Worm (Caenorhabditis elegans) whole organism, L4 larva: ENCODE results near the gene eif-3.L.

Experiments
- F26F4.8 ChIP-seq: fragments of 200-800 bp; sonication (Bioruptor generic); conservative IDR thresholded peaks from 2 replicates; pipeline ENCODE4 v1.3.6; 2022; ENCODE audit warnings: missing genetic modification characterization, missing compliant biosample characterization
- F37D6.2 ChIP-seq: sonication (generic microtip); optimal IDR thresholded peaks from 2 replicates; lab custom pipeline; 2016; ENCODE audit warnings: mild to moderate bottlenecking, missing genetic modification characterization, missing compliant biosample characterization
- F49E8.2 ChIP-seq: sonication (generic microtip); optimal IDR thresholded peaks from 2 replicates; lab custom pipeline; 2016; ENCODE audit warnings: missing compliant biosample characterization, mild to moderate bottlenecking, missing genetic modification characterization, borderline replicate concordance
- Y75B8A.6 ChIP-seq: fragments of 200-800 bp; sonication (Bioruptor generic); IDR thresholded peaks from 2 replicates; pipeline ENCODE4 v1.3.6; 2022; ENCODE audit warnings: missing genetic modification reagents, missing genetic modification characterization, missing compliant biosample characterization
- ZK546.5 ChIP-seq, 2 experiments: sonication (generic microtip); optimal IDR thresholded peaks; 2 replicates each; lab custom pipeline; 2017; ENCODE audit warnings: missing biosample characterization in 2 of 2, missing genetic modification characterization in 2 of 2
- aly-2 ChIP-seq: sonication (generic microtip); optimal IDR thresholded peaks from 2 replicates; lab custom pipeline; 2018; ENCODE audit warnings: missing biosample characterization, missing genetic modification characterization
- ama-1 ChIP-seq: fragments of 150-350 bp; optimal IDR thresholded peaks from 2 replicates; lab custom pipeline; 2014; ENCODE audit warnings: inconsistent platforms, mixed read lengths
- attf-4 ChIP-seq: sonication (generic microtip); optimal IDR thresholded peaks from 3 replicates; lab custom pipeline; 2017; ENCODE audit warnings: missing biosample characterization, missing genetic modification characterization
- ceh-44 ChIP-seq: fragments of 200-800 bp; sonication (Bioruptor generic); IDR thresholded peaks from 2 replicates; pipeline ENCODE4 v1.3.6; 2022; ENCODE audit warnings: missing genetic modification reagents, missing genetic modification characterization, missing compliant biosample characterization
- ctbp-1 ChIP-seq: fragments of 200-800 bp; sonication (Bioruptor generic); IDR thresholded peaks from 2 replicates; pipeline ENCODE4 v1.3.6; 2022; ENCODE audit warnings: missing genetic modification reagents, missing genetic modification characterization, missing compliant biosample characterization
- daf-8 ChIP-seq: fragments of 200-800 bp; sonication (Bioruptor generic); IDR thresholded peaks from 2 replicates; pipeline ENCODE4 v1.3.6; 2022; ENCODE audit warnings: missing genetic modification characterization, missing compliant biosample characterization
- dmd-6 ChIP-seq: fragments of 200-800 bp; sonication (Bioruptor generic); IDR thresholded peaks from 2 replicates; pipeline ENCODE4 v1.3.6; 2022; ENCODE audit warnings: missing genetic modification reagents, missing genetic modification characterization, missing compliant biosample characterization
- dmd-8 ChIP-seq: fragments of 200-800 bp; sonication (Bioruptor generic); IDR thresholded peaks from 2 replicates; pipeline ENCODE4 v1.3.6; 2022; ENCODE audit warnings: missing genetic modification characterization, missing compliant biosample characterization
- dpl-1 ChIP-seq: fragments of 150-350 bp; optimal IDR thresholded peaks from 2 replicates; lab custom pipeline; 2014; ENCODE audit warnings: missing biosample characterization, missing genetic modification reagents, missing genetic modification characterization
- dve-1 ChIP-seq: sonication (generic microtip); optimal IDR thresholded peaks from 2 replicates; lab custom pipeline; 2017; ENCODE audit warnings: antibody characterized with exemption, mild to moderate bottlenecking, missing genetic modification characterization, missing compliant biosample characterization; ENCODE audit not compliant: insufficient read depth
- egl-43 ChIP-seq: fragments of 200-800 bp; sonication (Bioruptor generic); IDR thresholded peaks from 2 replicates; pipeline ENCODE4 v1.3.6; 2022; ENCODE audit warnings: missing genetic modification reagents, missing genetic modification characterization, missing compliant biosample characterization
- fkh-10 ChIP-seq: fragments of 150-350 bp; optimal IDR thresholded peaks from 2 replicates; lab custom pipeline; 2014; ENCODE audit warnings: missing biosample characterization, missing genetic modification reagents, missing genetic modification characterization
- hlh-11 ChIP-seq: fragments of 200-800 bp; sonication (Bioruptor generic); optimal IDR thresholded peaks from 2 replicates; lab custom pipeline; 2018; ENCODE audit warnings: mild to moderate bottlenecking, missing genetic modification characterization, missing compliant biosample characterization
- hlh-30 ChIP-seq: sonication (generic microtip); optimal IDR thresholded peaks from 2 replicates; lab custom pipeline; 2017; ENCODE audit warnings: antibody characterized with exemption, mild to moderate bottlenecking, missing genetic modification characterization, missing compliant biosample characterization; ENCODE audit not compliant: insufficient read depth
- lim-7 ChIP-seq: fragments of 200-800 bp; sonication (Bioruptor generic); IDR thresholded peaks from 2 replicates; pipeline ENCODE4 v1.3.6; 2022; ENCODE audit warnings: missing genetic modification characterization, missing compliant biosample characterization
- lin-1 ChIP-seq: fragments of 200-800 bp; sonication (Bioruptor generic); IDR thresholded peaks from 2 replicates; pipeline ENCODE4 v1.3.6; 2022; ENCODE audit warnings: missing genetic modification reagents, missing genetic modification characterization, missing compliant biosample characterization
- lin-13 ChIP-seq: fragments of 150-350 bp; optimal IDR thresholded peaks from 2 replicates; lab custom pipeline; 2014; ENCODE audit warnings: missing biosample characterization, missing genetic modification reagents, missing genetic modification characterization
- lin-15B ChIP-seq: fragments of 150-350 bp; sonication (generic microtip); optimal IDR thresholded peaks from 3 replicates; lab custom pipeline; 2014; ENCODE audit warnings: missing biosample characterization, missing genetic modification characterization
- lin-39 ChIP-seq: fragments of 150-350 bp; optimal IDR thresholded peaks from 2 replicates; lab custom pipeline; 2014; ENCODE audit warnings: missing biosample characterization, missing genetic modification reagents, missing genetic modification characterization
- lir-3 ChIP-seq: sonication (generic microtip); optimal IDR thresholded peaks from 2 replicates; lab custom pipeline; 2016; ENCODE audit warnings: mild to moderate bottlenecking, missing genetic modification characterization, missing compliant biosample characterization
- lsy-2 ChIP-seq, 2 experiments: fragments of 150-350 bp in 1 of 2; sonication (generic microtip) in 1 of 2; optimal IDR thresholded peaks; 2 replicates each; lab custom pipeline; 2014 to 2017; ENCODE audit warnings: missing biosample characterization in 2 of 2, missing genetic modification characterization in 2 of 2
- mdl-1 ChIP-seq, 2 experiments: fragments of 150-350 bp in 1 of 2; sonication (generic microtip) in 1 of 2; optimal IDR thresholded peaks; 2 replicates each; lab custom pipeline; 2014 to 2017; ENCODE audit warnings: missing biosample characterization in 2 of 2, missing genetic modification characterization in 2 of 2
- mep-1 ChIP-seq: fragments of 150-350 bp; sonication (generic microtip); optimal IDR thresholded peaks from 3 replicates; lab custom pipeline; 2014; ENCODE audit warnings: missing biosample characterization, missing genetic modification characterization
- mes-2 ChIP-seq: sonication (generic microtip); optimal IDR thresholded peaks from 2 replicates; lab custom pipeline; 2016; ENCODE audit warnings: missing genotype, mild to moderate bottlenecking, missing genetic modification characterization, missing compliant biosample characterization; ENCODE audit not compliant: poor library complexity, severe bottlenecking
- nhr-102 ChIP-seq: sonication (generic microtip); optimal IDR thresholded peaks from 2 replicates; lab custom pipeline; 2016; ENCODE audit warnings: mild to moderate bottlenecking, missing genetic modification characterization, moderate library complexity, missing compliant biosample characterization
- nhr-11 ChIP-seq: fragments of 150-350 bp; optimal IDR thresholded peaks from 2 replicates; lab custom pipeline; 2014; ENCODE audit warnings: missing biosample characterization, missing genetic modification characterization
- nhr-25 ChIP-seq: sonication (generic microtip); optimal IDR thresholded peaks from 2 replicates; lab custom pipeline; 2017; ENCODE audit warnings: missing genetic modification characterization, mild to moderate bottlenecking, missing compliant biosample characterization, antibody characterized with exemption, moderate library complexity, borderline replicate concordance; ENCODE audit not compliant: insufficient read depth
- nhr-28 ChIP-seq: fragments of 150-350 bp; optimal IDR thresholded peaks from 2 replicates; lab custom pipeline; 2014; ENCODE audit warnings: missing biosample characterization, missing genetic modification characterization
- nhr-41 ChIP-seq: fragments of 200-800 bp; sonication (Bioruptor generic); IDR thresholded peaks from 2 replicates; pipeline ENCODE4 v1.3.6; 2022; ENCODE audit warnings: missing genetic modification reagents, missing genetic modification characterization, missing compliant biosample characterization
- nhr-48 ChIP-seq: sonication (generic microtip); optimal IDR thresholded peaks from 2 replicates; lab custom pipeline; 2016; ENCODE audit warnings: mild to moderate bottlenecking, missing genetic modification characterization, missing compliant biosample characterization
- nhr-6 ChIP-seq: fragments of 150-350 bp; optimal IDR thresholded peaks from 2 replicates; lab custom pipeline; 2014; ENCODE audit warnings: missing biosample characterization, missing genetic modification characterization
- nhr-77 ChIP-seq: fragments of 150-350 bp; optimal IDR thresholded peaks from 2 replicates; lab custom pipeline; 2014; ENCODE audit warnings: missing biosample characterization, missing genetic modification characterization
- pha-4 ChIP-seq, 2 experiments: fragments of 150-350 bp in 1 of 2; fragments of 200-800 bp in 1 of 2; sonication (Bioruptor generic) in 1 of 2; IDR thresholded peaks in 1 of 2; optimal IDR thresholded peaks in 1 of 2; 2 replicates each; pipeline versions ENCODE4 v1.3.6 to Lab custom; 2014 to 2022; ENCODE audit warnings: missing genetic modification characterization in 2 of 2, missing genetic modification reagents in 2 of 2, missing biosample characterization in 1 of 2, missing compliant biosample characterization in 1 of 2
- rbr-2 ChIP-seq: sonication (generic microtip); optimal IDR thresholded peaks from 2 replicates; lab custom pipeline; 2016; ENCODE audit warnings: missing genotype, missing genetic modification characterization, missing compliant biosample characterization
- saeg-2 ChIP-seq: fragments of 200-800 bp; sonication (Bioruptor generic); IDR thresholded peaks from 2 replicates; pipeline ENCODE4 v1.3.6; 2022; ENCODE audit warnings: missing genetic modification reagents, missing genetic modification characterization, missing compliant biosample characterization
- sdz-12 ChIP-seq: fragments of 200-800 bp; sonication (Bioruptor generic); optimal IDR thresholded peaks from 2 replicates; lab custom pipeline; 2018; ENCODE audit warnings: mild to moderate bottlenecking, missing genetic modification characterization, missing compliant biosample characterization
- set-16 ChIP-seq: fragments of 200-800 bp; sonication (Bioruptor generic); IDR thresholded peaks from 2 replicates; pipeline ENCODE4 v1.3.6; 2022; ENCODE audit warnings: missing genetic modification reagents, missing genetic modification characterization, missing compliant biosample characterization
- spr-1 ChIP-seq: sonication (generic microtip); optimal IDR thresholded peaks from 2 replicates; lab custom pipeline; 2016; ENCODE audit warnings: mild to moderate bottlenecking, missing genetic modification characterization, missing compliant biosample characterization
- unc-130 ChIP-seq: sonication (generic microtip); optimal IDR thresholded peaks from 2 replicates; lab custom pipeline; 2016; ENCODE audit warnings: missing genetic modification reagents, missing genetic modification characterization, missing compliant biosample characterization
- unc-39 ChIP-seq: sonication (generic microtip); optimal IDR thresholded peaks from 2 replicates; lab custom pipeline; 2017; ENCODE audit warnings: missing biosample characterization, missing genetic modification characterization
- unc-62 ChIP-seq, 3 experiments: fragments of 150-350 bp in 1 of 3; sonication (generic microtip); optimal IDR thresholded peaks in 2 of 3; peaks in 1 of 3; 1 replicate in 1 of 3; 2 replicates in 2 of 3; lab custom pipeline; 2014 to 2017; ENCODE audit warnings: missing biosample characterization in 3 of 3, missing genetic modification characterization in 3 of 3, missing genetic modification reagents in 3 of 3, missing genotype in 1 of 3
- vab-7 ChIP-seq: fragments of 200-800 bp; sonication (Bioruptor generic); IDR thresholded peaks from 2 replicates; pipeline ENCODE4 v1.3.6; 2022; ENCODE audit warnings: missing genetic modification reagents, missing genetic modification characterization, missing compliant biosample characterization
- zfp-2 ChIP-seq: sonication (generic microtip); optimal IDR thresholded peaks from 2 replicates; lab custom pipeline; 2016; ENCODE audit warnings: mild to moderate bottlenecking, missing genetic modification characterization, missing compliant biosample characterization
- ztf-11 ChIP-seq: fragments of 150-350 bp; optimal IDR thresholded peaks from 2 replicates; lab custom pipeline; 2014; ENCODE audit warnings: missing biosample characterization, missing genetic modification characterization
- ztf-7 ChIP-seq: fragments of 150-350 bp; optimal IDR thresholded peaks from 2 replicates; lab custom pipeline; 2014; ENCODE audit warnings: missing biosample characterization, missing genetic modification characterization

The eif-3.L gene

ce11 chrII:5593377-5593932 lies 28.8 kb downstream of the eif-3.L start, which contains the start of gene cdc-14:
Gene cdc-14 (minus strand): TSS chrII:5593427.
- TF ChIP-seq mes-2 (tag; lab: Kevin White, UChicago) = peak; percentile 62
- no peak for TF ChIP-seq lim-7 (GFP tag; lab: Robert Waterston, UW)
- no peak for TF ChIP-seq lin-13 (GFP tag; lab: Kevin White, UChicago)
- no peak for TF ChIP-seq spr-1 (tag; lab: Kevin White, UChicago)
- peak; percentile 97 for TF ChIP-seq hlh-30
- TF ChIP-seq egl-43 (GFP tag; lab: Robert Waterston, UW) = no peak
- no peak for TF ChIP-seq ama-1 (lab: Kevin White, UChicago)
- no peak for TF ChIP-seq pha-4 (GFP tag; IDR thresholded peaks at IDR 0.05; lab: Robert Waterston, UW)
- TF ChIP-seq pha-4 (tag; optimal IDR thresholded peaks at IDR 0.05; lab: Kevin White, UChicago) = peak; percentile 13
- peak; percentile 81 for TF ChIP-seq dve-1
- no peak for TF ChIP-seq ZK546.5 (tag; optimal IDR thresholded peaks at IDR 0.05; lab: Kevin White, UChicago)
- no peak for TF ChIP-seq set-16 (GFP tag; lab: Robert Waterston, UW)
- peak; percentile 9 to 80 for TF ChIP-seq lsy-2 (tag; optimal IDR thresholded peaks at IDR 0.05; lab: Kevin White, UChicago)
- TF ChIP-seq ztf-11 (tag; lab: Kevin White, UChicago) = no peak
- no peak for TF ChIP-seq ceh-44
- TF ChIP-seq unc-130 (GFP tag; lab: Kevin White, UChicago) = no peak
- peak in 1 of 2 experiments; percentile 72 for TF ChIP-seq mdl-1 (tag; optimal IDR thresholded peaks at IDR 0.05; lab: Kevin White, UChicago)
- peak; percentile 32 for TF ChIP-seq rbr-2 (tag; lab: Kevin White, UChicago)
- TF ChIP-seq ctbp-1 = 0 out of 2 replicates have a peak, but pooled peaks have one; percentile 18
- peak; percentile 63 for TF ChIP-seq nhr-77 (tag; lab: Kevin White, UChicago)
- no peak for TF ChIP-seq fkh-10 (GFP tag; lab: Kevin White, UChicago)
- TF ChIP-seq unc-39 (tag; lab: Kevin White, UChicago) = no peak
- no peak for TF ChIP-seq lin-1 (GFP tag; lab: Robert Waterston, UW)
- peak; percentile 82 for TF ChIP-seq mep-1
- peak; percentile 66 for TF ChIP-seq dpl-1 (GFP tag; lab: Kevin White, UChicago)
- no peak for TF ChIP-seq Y75B8A.6
- no peak for TF ChIP-seq sdz-12 (GFP tag; lab: Kevin White, UChicago)
- TF ChIP-seq F37D6.2 = no peak
- no peak for TF ChIP-seq F26F4.8 (GFP tag; lab: Robert Waterston, UW)
- no peak for TF ChIP-seq nhr-41 (GFP tag; lab: Robert Waterston, UW)
- TF ChIP-seq dmd-6 (GFP tag; lab: Robert Waterston, UW) = peak; percentile 39; the same call in 1 of the 2 replicates
- TF ChIP-seq nhr-6 (tag; lab: Kevin White, UChicago) = peak; percentile 55
- TF ChIP-seq ztf-7 (tag; lab: Kevin White, UChicago) = peak; percentile 49
- TF ChIP-seq nhr-28 (tag; lab: Kevin White, UChicago) = peak; percentile 68
- no peak for TF ChIP-seq F49E8.2 (tag; lab: Kevin White, UChicago)
- TF ChIP-seq aly-2 (tag; lab: Kevin White, UChicago) = no peak
- no peak for TF ChIP-seq dmd-8 (GFP tag; lab: Robert Waterston, UW)
- no peak for TF ChIP-seq zfp-2 (tag; lab: Kevin White, UChicago)
- TF ChIP-seq unc-62 (GFP tag; optimal IDR thresholded peaks at IDR 0.05 in 1 of 2; lab: Kevin White, UChicago) = peak in 1 of 2 experiments; percentile 87
- TF ChIP-seq unc-62 (tag; optimal IDR thresholded peaks at IDR 0.05; lab: Kevin White, UChicago) = no peak
- no peak for TF ChIP-seq saeg-2 (GFP tag; lab: Robert Waterston, UW)
- TF ChIP-seq daf-8 = no peak
- no peak for TF ChIP-seq vab-7
- TF ChIP-seq nhr-25 (tag; lab: Kevin White, UChicago) = peak; percentile 61
- no peak for TF ChIP-seq nhr-102 (tag; lab: Kevin White, UChicago)
- no peak for TF ChIP-seq lir-3 (tag; lab: Kevin White, UChicago)
- peak; percentile 85 for TF ChIP-seq hlh-11 (tag; lab: Kevin White, UChicago)
- no peak for TF ChIP-seq lin-15B
- TF ChIP-seq attf-4 (tag; lab: Kevin White, UChicago) = no peak
- TF ChIP-seq lin-39 = no peak
- TF ChIP-seq nhr-48 (tag; lab: Kevin White, UChicago) = no peak
- peak; percentile 86 for TF ChIP-seq nhr-11 (tag; lab: Kevin White, UChicago)
